Worm (Caenorhabditis elegans) whole organism, L1 larva: ENCODE measurements around the gene R166.2.

Source experiments
- aly-2 ChIP-seq: fragments of 150-350 bp; optimal IDR thresholded peaks from 2 replicates; lab custom pipeline; 2014; ENCODE audit warnings: missing biosample characterization, missing genetic modification characterization
- ceh-82 ChIP-seq, 3 experiments: fragments of 150-350 bp in 1 of 3; sonication (generic microtip) in 2 of 3; optimal IDR thresholded peaks; 2 replicates each; lab custom pipeline; 2014 to 2017; ENCODE audit warnings: missing biosample characterization in 3 of 3, missing genetic modification characterization in 3 of 3
- fos-1 ChIP-seq: fragments of 150-350 bp; optimal IDR thresholded peaks from 2 replicates; lab custom pipeline; 2014; ENCODE audit warnings: missing biosample characterization, missing genetic modification characterization
- nhr-11 ChIP-seq: fragments of 150-350 bp; optimal IDR thresholded peaks from 2 replicates; lab custom pipeline; 2014; ENCODE audit warnings: missing biosample characterization, missing genetic modification characterization
- snu-23 ChIP-seq: sonication (generic microtip); optimal IDR thresholded peaks from 2 replicates; lab custom pipeline; 2016; ENCODE audit warnings: missing genetic modification characterization, missing compliant biosample characterization
- tbx-2 ChIP-seq: sonication (generic microtip); optimal IDR thresholded peaks from 2 replicates; lab custom pipeline; 2016; ENCODE audit warnings: missing genetic modification characterization, missing compliant biosample characterization
- unc-130 ChIP-seq: fragments of 150-350 bp; optimal IDR thresholded peaks from 2 replicates; lab custom pipeline; 2017; ENCODE audit warnings: missing biosample characterization, missing genetic modification characterization, inconsistent platforms
- unc-62 ChIP-seq: fragments of 150-350 bp; optimal IDR thresholded peaks from 2 replicates; lab custom pipeline; 2014; ENCODE audit warnings: missing biosample characterization, missing genetic modification reagents, missing genetic modification characterization
- ztf-4 ChIP-seq: fragments of 150-350 bp; optimal IDR thresholded peaks from 2 replicates; lab custom pipeline; 2014; ENCODE audit warnings: missing biosample characterization, missing genetic modification characterization

DNA sequence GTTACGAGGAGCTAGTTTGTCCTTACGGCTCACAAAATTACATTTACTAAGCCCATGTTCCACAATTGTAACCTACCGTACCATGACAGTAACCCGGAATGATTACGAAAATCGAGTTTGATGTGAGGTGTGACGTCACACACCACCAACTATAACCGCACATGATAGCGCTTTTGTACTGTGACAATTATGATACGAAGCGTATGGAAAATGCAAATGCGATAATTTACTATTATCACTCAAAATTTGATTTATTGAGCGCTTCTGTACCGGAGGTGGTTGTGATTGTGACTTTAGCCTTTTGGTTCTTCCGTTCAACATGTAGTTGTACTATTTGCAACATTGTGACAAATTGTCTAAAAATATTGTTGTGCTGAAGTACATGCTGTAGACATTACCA is 51.8 kb downstream of the R166.2 start:
- no peak for TF ChIP-seq fos-1 (tag; lab: Kevin White, UChicago)
- TF ChIP-seq unc-130, result no peak
- TF ChIP-seq unc-62 (GFP tag; lab: Kevin White, UChicago), result no peak
- no peak for TF ChIP-seq ceh-82 (tag; optimal IDR thresholded peaks at IDR 0.05; lab: Kevin White, UChicago)
- TF ChIP-seq tbx-2 (tag; lab: Kevin White, UChicago), result no peak
- TF ChIP-seq aly-2 (tag; lab: Kevin White, UChicago), result no peak
- no peak for TF ChIP-seq nhr-11 (tag; lab: Kevin White, UChicago)
- TF ChIP-seq snu-23 (GFP tag; lab: Kevin White, UChicago), result no peak
- TF ChIP-seq ztf-4 (tag; lab: Kevin White, UChicago), result no peak
